Fruit fly (Drosophila melanogaster): ENCODE measurements around the gene Pdf.

The Pdf gene

DNA sequence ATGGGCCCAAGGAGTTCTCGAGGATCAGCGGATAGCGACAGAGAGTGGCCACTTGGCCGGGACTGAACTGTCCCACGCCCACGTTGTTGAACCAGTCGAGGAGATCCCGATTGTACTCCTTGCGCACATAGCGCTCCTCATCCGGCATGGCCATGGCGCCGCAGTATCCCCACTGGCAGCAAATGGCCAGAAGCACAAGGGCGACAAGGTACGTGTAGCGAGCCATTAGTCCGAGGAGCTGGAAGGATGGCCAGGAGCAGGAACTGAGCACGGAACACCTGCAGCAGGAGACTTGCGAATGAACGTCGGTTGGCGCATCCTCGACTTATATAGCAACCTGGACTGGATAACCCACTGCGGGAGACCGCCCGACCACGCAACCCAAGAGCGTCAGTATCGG lies at the start of gene Pdf:
Gene Pdf, minus strand, starts transcription at position 304 of the 400 bp plus-strand sequence.
- TF ChIP-seq psq (optimal IDR thresholded peaks at IDR 0.05) (no peak), CG8478 (optimal IDR thresholded peaks at IDR 0.05) (no peak), EcR (GFP tag; optimal IDR thresholded peaks at IDR 0.05) (no peak), Dll (optimal IDR thresholded peaks at IDR 0.05) (no peak), usp (GFP tag; optimal IDR thresholded peaks at IDR 0.05) (no peak), pan (optimal IDR thresholded peaks at IDR 0.05) (no peak)

DNA sequence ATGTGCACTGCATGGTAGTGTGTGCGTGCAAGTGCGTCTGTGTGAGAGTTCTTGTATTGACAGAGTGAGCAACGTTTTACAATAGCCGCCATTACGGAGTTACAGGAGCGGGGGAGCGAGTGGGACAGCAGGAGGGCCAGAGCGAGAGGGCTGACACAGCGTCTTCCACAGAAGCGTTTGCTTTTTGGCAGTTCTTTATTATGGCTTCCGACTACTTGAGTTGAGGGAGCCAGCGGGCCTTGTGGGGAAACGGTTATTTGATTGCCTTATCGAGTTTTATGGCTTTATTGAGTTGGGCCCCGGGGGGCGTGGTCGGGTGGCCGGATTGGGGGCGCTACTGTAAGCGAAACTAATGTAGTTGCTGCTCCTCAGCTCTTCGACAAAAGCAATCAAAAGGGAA lies 47.4 kb upstream of the Pdf start:
- TF ChIP-seq pan (optimal IDR thresholded peaks at IDR 0.05), result no peak
- no peak for TF ChIP-seq Dll (optimal IDR thresholded peaks at IDR 0.05)
- TF ChIP-seq usp (GFP tag; optimal IDR thresholded peaks at IDR 0.05), result no peak
- no peak for TF ChIP-seq CG8478 (optimal IDR thresholded peaks at IDR 0.05)
- TF ChIP-seq EcR (GFP tag; optimal IDR thresholded peaks at IDR 0.05), result no peak
- TF ChIP-seq psq (optimal IDR thresholded peaks at IDR 0.05), result no peak

DNA sequence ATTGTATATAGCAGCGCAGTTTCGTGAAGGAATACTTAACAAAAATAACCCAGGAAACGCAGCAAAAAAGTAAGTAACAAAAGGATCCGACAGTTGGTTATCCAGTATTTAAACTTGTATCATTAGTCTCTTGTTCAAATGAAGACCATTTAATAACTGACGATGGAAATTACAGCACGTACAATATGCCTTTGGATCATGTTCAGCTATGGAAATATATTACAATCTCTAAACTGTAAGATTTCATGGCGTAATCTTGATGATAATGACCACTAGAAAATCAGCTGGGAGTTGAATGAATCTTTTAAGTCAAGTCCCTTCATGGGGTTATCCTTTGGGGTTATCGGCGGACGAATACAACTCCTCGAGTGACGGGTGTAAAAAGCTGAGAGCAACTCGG lies 47.0 kb upstream of the Pdf start:
- TF ChIP-seq usp (GFP tag; optimal IDR thresholded peaks at IDR 0.05), result no peak
- TF ChIP-seq Dll (optimal IDR thresholded peaks at IDR 0.05), result no peak
- TF ChIP-seq psq (optimal IDR thresholded peaks at IDR 0.05), result no peak
- TF ChIP-seq CG8478 (optimal IDR thresholded peaks at IDR 0.05), result no peak

DNA sequence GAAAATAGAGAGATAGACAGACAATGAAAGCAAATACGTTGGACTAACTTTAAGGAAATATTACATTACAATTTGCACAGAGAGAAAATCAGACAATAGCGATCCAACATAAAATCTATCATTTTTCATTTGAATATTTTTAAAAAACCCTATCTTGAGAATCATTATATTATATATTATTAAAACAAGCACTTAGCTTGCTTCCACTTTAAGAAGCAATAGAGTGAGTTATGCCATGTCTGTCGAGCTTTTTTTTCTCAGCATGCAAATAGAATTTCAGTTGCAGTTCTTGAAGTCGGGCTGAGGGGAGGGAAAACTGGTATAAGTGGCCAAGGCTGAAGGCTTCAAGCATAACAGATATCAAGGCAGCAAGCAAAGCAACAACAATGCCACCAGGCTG lies 46.1 kb upstream of the Pdf start:
- TF ChIP-seq Dll (optimal IDR thresholded peaks at IDR 0.05) (no peak), pan (optimal IDR thresholded peaks at IDR 0.05) (no peak), CG8478 (optimal IDR thresholded peaks at IDR 0.05) (no peak), EcR (GFP tag; optimal IDR thresholded peaks at IDR 0.05) (no peak), psq (optimal IDR thresholded peaks at IDR 0.05) (no peak), usp (GFP tag; optimal IDR thresholded peaks at IDR 0.05) (no peak)

DNA sequence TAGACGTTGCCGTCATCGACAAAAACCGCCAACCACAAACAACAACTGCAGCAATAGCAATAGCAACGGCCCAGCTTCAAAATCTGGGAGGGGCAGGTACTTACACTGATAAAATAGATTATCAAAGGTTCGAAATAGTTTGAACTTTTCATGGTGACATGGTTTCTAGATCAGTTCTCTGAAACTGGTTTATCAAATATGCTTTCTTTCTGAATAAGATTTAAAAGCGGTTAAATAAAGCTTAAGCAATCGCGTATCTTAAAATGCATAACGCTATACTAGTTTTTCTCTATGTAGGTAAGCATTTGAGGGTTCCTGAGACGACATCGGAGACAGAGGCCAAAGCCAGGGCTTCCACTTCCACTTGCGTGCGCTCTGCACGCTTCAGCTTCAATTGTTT lies 44.4 kb upstream of the Pdf start:
- TF ChIP-seq EcR (GFP tag; optimal IDR thresholded peaks at IDR 0.05) (no peak), CG8478 (optimal IDR thresholded peaks at IDR 0.05) (no peak), pan (optimal IDR thresholded peaks at IDR 0.05) (no peak), Dll (optimal IDR thresholded peaks at IDR 0.05) (no peak), usp (GFP tag; optimal IDR thresholded peaks at IDR 0.05) (no peak), psq (optimal IDR thresholded peaks at IDR 0.05) (no peak)

DNA sequence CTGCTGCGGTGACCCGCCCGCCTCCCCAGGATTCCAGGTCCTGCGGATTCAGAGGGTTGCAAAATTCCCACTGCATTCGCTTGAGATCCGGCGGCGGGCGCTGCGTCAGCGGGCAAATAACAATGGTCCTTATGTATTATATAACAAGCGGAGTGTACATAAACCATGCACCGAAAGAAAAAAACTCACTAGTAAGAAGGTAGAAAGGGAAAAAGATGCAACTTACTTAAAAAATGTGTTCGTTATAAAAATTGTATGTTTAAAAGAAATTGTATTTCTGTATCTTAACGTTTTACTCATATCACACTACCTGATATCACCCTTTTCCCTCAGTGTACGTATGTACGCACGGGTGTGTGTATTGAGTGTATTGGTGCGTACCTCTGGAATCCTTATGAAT lies 43.2 kb upstream of the Pdf start:
- TF ChIP-seq EcR (GFP tag; optimal IDR thresholded peaks at IDR 0.05) (no peak), usp (GFP tag; optimal IDR thresholded peaks at IDR 0.05) (no peak), psq (optimal IDR thresholded peaks at IDR 0.05) (no peak), CG8478 (optimal IDR thresholded peaks at IDR 0.05) (no peak), pan (optimal IDR thresholded peaks at IDR 0.05) (no peak), Dll (optimal IDR thresholded peaks at IDR 0.05) (no peak)

DNA sequence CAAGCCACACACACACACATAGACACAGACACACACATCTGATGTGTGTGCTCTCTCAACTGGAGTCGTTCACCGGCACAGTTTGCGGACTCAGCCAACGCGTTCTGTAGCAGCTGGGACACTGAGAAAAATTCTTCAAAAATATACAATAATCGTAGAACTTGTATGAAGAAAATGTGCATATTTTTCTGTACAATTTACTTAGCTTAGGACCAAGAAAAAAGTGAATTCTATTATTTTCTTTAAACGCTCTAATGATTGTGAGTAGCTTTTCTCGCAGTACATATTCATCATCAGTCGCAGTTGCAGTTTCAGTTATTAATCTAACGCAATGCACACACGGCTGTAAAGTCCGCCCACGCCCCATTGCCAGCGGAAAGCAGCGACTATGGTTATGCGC lies 40.4 kb upstream of the Pdf start:
- TF ChIP-seq EcR (GFP tag; optimal IDR thresholded peaks at IDR 0.05), result no peak
- TF ChIP-seq pan (optimal IDR thresholded peaks at IDR 0.05), result no peak
- TF ChIP-seq Dll (optimal IDR thresholded peaks at IDR 0.05), result no peak
- no peak for TF ChIP-seq CG8478 (optimal IDR thresholded peaks at IDR 0.05)
- TF ChIP-seq psq (optimal IDR thresholded peaks at IDR 0.05), result no peak
- no peak for TF ChIP-seq usp (GFP tag; optimal IDR thresholded peaks at IDR 0.05)

DNA sequence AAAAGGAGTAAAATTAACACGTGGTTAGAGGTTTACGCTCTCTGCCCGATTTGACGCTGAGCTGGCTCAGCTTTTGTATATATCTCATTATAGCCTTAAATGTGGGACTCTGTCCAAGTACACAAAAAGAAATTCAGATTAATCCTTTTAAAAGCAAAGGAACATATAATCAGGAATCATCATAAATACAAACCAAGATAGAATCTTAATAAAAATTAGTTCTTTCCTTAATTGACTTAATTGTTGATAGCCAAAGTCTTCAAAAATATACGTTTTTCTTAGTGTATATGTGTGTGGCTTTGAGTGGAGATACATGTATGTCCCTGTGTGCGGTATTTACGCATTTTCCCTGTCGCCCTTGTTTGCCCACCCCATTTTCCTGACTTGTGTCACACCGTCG lies 38.3 kb upstream of the Pdf start:
- no peak for TF ChIP-seq usp (GFP tag; optimal IDR thresholded peaks at IDR 0.05)
- no peak for TF ChIP-seq psq (optimal IDR thresholded peaks at IDR 0.05)
- TF ChIP-seq Dll (optimal IDR thresholded peaks at IDR 0.05), result no peak
- no peak for TF ChIP-seq pan (optimal IDR thresholded peaks at IDR 0.05)
- no peak for TF ChIP-seq CG8478 (optimal IDR thresholded peaks at IDR 0.05)
- no peak for TF ChIP-seq EcR (GFP tag; optimal IDR thresholded peaks at IDR 0.05)

DNA sequence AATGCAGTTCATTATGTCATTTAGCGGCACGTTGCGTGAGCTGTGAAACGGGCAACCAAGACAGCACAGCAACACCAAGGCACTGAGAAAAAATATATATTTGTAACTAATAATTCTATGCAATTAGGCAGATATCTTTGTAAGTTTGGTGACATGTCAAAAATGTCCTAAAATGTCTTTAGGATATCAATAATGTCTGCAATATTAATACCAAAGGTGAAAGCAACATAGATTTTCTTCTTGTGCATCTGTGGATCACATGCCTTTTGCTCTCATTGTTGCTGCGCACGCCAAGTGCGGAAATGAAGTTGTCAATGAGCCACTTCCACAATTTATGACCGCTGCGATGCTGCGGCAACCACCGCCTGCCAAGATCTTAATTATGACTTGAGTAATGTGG lies 33.5 kb upstream of the Pdf start:
- TF ChIP-seq Dll (optimal IDR thresholded peaks at IDR 0.05) (no peak), EcR (GFP tag; optimal IDR thresholded peaks at IDR 0.05) (no peak)

DNA sequence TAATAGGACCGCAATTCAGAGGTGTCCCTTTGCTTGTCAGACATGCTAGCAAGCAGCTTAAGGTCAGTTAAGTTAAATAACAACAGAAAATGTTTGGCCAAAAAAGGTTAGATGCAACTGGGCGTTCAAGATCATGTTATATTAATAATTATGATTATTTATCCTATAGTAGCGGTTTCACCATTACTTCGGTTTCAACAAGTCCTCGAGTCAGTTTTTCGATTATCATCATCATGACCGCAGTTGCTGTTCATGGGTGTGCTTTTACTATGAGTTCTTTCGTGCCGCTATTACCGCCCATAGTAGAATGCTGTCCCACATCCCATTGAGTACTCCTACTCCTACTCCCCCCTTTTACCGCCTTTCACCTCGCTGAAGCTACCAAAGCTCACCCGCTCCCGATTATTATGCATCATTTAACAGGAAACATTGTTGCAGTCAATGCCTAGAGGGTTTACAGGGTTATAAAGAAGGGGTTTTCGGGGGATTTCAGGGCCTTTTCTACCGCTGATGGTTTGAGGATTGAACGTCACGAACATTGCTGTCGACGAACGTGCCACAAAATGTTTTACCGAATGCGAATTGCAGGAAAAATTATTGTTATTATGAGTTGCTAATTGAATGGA lies 29.4 kb upstream of the Pdf start:
- no peak for TF ChIP-seq psq (optimal IDR thresholded peaks at IDR 0.05)

DNA sequence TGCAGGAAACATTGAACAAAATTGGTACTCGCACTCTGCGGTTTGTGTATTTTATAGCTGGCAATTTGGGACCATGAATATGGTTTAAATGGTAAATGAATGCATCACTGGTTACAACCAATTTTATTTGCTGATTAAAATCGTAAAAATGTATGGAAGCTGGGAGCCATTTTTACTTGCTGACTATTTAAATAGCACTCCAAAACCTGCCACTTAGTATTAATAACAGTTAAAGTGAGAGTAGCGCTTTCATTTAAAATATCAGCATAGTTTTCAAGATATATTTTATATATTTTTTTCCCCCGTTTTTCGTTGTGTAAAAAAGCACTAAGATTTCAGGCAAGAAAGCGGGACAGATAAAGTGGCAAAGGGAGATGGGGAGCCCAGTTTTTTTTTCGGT lies 28.6 kb upstream of the Pdf start:
- TF ChIP-seq psq (optimal IDR thresholded peaks at IDR 0.05) (no peak), CG8478 (optimal IDR thresholded peaks at IDR 0.05) (no peak), Dll (optimal IDR thresholded peaks at IDR 0.05) (no peak), usp (GFP tag; optimal IDR thresholded peaks at IDR 0.05) (no peak), pan (optimal IDR thresholded peaks at IDR 0.05) (no peak), EcR (GFP tag; optimal IDR thresholded peaks at IDR 0.05) (no peak)

DNA sequence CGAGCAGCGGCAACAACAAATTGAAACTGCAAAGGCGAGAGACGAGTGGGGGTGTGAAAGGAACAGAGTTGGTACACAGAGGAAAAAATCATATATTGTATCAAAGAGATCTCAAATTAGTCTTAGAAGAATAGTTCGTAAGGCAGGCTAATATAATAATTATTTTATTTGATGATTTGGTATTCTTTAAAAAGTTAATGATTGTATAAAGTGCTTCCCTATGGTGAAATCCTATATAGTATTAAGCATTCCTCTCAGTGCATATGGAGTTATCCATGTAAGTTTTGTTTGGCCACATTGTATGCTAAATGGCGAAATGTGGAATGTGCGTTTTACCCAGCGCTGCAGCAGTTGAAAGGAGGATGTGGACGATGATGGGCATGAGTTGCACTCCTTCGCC lies 27.7 kb upstream of the Pdf start:
- no peak for TF ChIP-seq Dll (optimal IDR thresholded peaks at IDR 0.05)
- no peak for TF ChIP-seq pan (optimal IDR thresholded peaks at IDR 0.05)
- TF ChIP-seq CG8478 (optimal IDR thresholded peaks at IDR 0.05), result no peak
- no peak for TF ChIP-seq EcR (GFP tag; optimal IDR thresholded peaks at IDR 0.05)
- TF ChIP-seq usp (GFP tag; optimal IDR thresholded peaks at IDR 0.05), result no peak

DNA sequence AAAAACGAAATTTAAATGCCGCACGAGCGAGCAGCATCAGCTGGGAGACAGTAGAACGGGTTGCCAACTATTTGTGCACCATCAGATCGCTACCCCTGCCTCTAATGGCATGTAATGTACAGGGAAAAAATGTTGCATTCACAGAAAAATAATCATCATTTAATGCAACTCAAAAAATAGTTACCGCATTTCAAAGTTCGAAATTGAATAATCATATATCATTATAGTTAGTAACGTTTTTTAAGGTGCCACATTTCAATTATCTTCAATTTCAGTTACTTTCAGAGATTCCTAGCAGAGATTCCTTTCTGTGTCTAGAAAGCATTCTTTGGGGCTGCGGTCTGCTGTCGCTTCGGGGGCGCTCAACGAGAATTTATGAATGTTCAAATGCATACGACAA lies 25.3 kb upstream of the Pdf start:
- TF ChIP-seq usp (GFP tag; optimal IDR thresholded peaks at IDR 0.05) (no peak), EcR (GFP tag; optimal IDR thresholded peaks at IDR 0.05) (no peak), psq (optimal IDR thresholded peaks at IDR 0.05) (no peak), pan (optimal IDR thresholded peaks at IDR 0.05) (no peak), CG8478 (optimal IDR thresholded peaks at IDR 0.05) (no peak), Dll (optimal IDR thresholded peaks at IDR 0.05) (no peak)

Data from whole organism.